Fruit fly (Drosophila melanogaster) S2 (cell line): ENCODE measurements around the gene Pino.
A peak's percentile ranks its signal among the peaks of the same experiment; 100 is the strongest.

Experiments
- CG8478 ChIP-seq: fragments of >200 bp; optimal IDR thresholded peaks from 2 replicates; lab custom pipeline; 2018
- CTCF ChIP-seq, 2 experiments: fragments of >200 bp; optimal IDR thresholded peaks; 2 replicates each; lab custom pipeline; 2018

Gene Pino

DNA sequence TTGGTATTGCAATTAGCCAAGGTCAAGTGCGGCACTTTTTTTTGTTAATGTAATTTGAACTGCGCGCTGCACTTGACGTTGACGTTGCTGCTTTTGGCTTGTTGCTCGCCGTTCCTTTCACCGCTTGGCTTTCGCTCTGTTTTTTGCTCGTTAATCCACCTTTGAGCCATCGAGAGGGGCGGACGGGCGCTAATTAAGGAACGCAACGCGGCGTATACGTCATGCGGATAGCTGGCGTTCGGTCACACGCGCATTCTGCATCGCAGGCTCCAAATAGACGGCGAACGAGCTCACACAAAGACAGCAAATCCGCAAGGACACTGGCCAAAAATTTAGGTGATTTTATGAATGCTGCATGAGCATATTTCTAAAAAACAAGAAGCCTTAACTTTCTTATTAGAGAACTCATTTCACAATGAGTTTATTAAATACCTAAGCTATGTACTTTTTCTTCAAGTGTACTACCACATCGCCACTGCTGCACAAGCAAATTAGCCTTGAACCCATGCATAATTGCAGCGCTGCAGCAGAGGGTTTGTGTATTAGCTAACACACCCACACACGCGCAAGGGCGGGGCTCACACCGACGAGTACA, 42.3 kb downstream of the Pino start:
- TF ChIP-seq CTCF (optimal IDR thresholded peaks at IDR 0.05; lab: Kevin White, UChicago) (no peak), CG8478 (lab: Kevin White, UChicago) (no peak)

DNA sequence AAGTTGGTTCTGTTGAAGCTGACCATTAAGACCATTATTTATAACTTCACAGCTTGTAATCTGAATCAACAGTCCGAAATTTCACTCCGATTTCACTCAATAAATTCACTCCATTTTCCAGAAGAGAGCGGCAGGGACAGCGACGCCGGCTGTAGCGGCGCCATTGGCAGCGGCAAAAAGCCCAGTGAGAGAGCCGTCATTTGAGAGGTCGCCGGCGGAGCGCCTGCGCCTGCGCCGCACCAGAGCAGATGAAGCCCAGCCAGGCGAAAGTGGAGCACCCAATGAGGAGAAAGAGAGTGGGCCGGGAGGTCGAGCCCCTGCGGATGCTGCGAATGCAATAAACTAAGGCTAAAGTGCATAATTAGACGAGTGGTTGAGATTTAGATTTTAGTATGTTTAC, 46.1 kb downstream of the Pino start:
- TF ChIP-seq CTCF (optimal IDR thresholded peaks at IDR 0.05; lab: Kevin White, UChicago) (no peak), CG8478 (lab: Kevin White, UChicago) (no peak)

DNA sequence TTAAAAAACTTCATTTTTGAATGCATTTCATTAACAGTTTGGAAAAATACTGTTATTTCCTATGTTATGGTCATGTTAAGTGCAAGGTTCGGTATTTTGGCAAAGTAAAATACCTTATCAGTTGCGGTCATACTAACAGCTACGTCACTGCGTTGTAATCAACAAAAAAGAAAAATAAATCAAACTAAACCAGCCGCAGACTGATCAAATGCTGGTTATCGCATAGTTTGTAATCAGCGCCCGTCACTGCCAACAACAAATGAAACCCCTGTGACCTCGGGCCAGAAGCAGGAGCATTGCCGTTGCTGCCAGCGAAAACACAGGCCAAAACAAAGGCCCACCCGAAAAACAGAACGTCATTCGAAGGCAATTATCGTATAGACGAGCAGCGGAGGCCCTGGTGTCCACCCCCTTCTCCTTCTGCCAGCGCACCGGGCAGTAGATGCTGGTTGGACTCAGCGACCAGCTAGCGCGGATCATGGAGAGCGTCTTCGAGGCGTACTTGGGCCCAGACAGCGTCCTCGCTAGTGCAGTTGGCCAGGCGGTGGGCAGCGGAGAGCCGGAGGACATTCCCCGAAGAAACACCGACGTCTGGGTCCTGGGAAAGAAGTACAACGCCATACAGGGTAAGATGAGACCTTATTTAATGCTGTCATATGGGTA, 47.8 kb downstream of the Pino start, which contains the start of gene Atg4a:
Atg4a (plus strand) TSS at position 110 of the 663 bp plus-strand sequence.
- TF ChIP-seq CTCF (optimal IDR thresholded peaks at IDR 0.05; lab: Kevin White, UChicago): no peak
- no peak for TF ChIP-seq CG8478 (lab: Kevin White, UChicago)

DNA sequence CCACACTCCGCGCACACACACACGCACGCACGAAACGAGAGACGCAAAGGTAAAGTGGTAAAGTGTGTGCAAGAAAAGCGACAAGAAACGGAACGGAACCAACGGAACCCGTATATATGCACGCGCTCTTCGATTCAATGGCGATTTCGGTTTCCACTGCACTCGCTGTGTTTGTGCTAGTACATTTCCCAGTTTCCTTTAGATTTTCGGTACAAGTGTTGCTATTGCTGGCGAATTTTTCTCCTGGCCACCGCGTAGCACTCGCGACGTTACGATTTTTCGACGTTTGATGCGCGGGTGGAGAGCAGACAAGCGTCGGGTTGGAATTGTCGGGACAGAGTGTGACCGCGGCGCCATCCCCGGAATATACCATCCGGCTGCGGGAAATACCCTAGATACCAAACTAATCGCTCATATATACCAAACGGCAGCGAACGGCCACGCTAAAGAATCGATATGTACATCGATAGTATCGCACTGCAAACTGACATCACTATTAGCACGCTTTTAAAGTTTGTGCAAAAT, 51.2 kb downstream of the Pino start, which contains the start of the genes S and ast:
S (minus strand) TSS at position 347 of the 525 bp plus-strand sequence.
ast (plus strand) TSS at position 480 of the 525 bp plus-strand sequence.
- TF ChIP-seq CG8478 (lab: Kevin White, UChicago): no peak
- TF ChIP-seq CTCF (optimal IDR thresholded peaks at IDR 0.05; lab: Kevin White, UChicago): peak; percentile 45 to 52

DNA sequence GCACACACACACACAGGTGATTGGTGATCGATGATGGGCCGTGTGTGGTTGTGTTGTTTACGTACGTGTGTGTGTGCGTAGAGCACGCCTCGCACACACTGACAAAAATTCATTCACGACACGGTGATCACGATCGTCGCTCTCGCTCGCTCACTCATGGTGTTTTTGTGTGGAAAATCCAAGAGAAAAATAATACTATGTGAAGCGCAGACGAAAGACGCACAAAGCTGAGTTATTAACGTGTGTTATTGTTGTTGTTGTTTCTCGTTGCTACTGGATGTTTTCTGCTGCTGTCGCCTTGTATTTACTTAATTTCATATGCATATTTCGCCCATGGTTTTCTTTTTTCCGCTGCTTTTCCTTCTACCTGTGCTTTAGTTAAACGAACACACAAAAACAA, 51.7 kb downstream of the Pino start:
- no peak for TF ChIP-seq CG8478 (lab: Kevin White, UChicago)
- no peak for TF ChIP-seq CTCF (optimal IDR thresholded peaks at IDR 0.05; lab: Kevin White, UChicago)

DNA sequence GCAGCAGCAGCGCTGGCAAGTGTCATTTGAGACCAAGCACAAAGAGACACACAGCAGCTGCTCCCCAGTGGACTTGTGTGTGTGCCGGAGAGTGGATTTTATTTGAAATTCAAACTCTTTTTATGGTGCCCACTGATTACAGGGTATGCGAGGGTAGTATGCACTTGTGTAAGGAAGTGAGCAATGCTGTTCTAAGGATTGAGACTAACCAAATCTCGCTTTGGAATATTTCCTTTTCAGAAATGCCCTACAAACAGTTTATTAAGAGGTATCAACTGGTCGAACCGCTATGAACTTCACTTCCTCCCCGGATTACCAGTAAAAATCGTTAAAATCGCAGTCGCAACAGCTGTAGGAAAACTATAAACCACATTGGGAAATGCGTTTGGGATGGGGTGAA, 53.0 kb downstream of the Pino start:
- TF ChIP-seq CG8478 (lab: Kevin White, UChicago) (no peak), CTCF (optimal IDR thresholded peaks at IDR 0.05; lab: Kevin White, UChicago) (no peak)

DNA sequence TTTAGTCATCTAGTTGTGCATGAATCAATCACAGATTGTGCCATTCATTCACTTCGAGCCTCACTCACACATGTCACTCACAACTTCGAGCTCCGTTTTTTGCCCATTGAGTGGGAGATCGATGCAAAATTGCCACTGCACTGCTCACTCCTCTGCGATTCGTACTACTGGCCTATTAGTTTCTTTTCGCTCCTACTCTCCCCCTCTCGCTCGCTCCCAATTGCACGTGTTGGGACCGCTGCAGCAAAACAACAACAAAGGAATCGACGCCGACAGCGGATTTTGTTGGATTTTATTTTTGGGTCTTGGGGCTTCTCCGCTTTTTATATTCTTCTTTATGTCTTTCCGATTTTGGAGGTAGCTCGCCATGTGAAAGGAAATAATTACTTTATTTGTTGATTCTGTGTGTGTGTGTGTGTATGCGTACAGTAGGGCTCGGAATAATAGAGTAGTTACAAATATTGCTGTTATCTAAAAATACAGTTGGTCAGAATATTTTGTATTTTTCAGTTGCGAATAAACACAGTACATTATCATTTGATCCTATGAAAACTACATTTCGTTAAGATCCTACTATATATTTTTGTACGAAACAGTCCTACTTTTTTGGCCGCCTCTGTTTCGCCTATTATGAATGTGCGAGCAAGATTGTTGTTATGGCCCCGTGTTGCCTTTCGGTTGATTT, 54.4 kb downstream of the Pino start:
- no peak for TF ChIP-seq CTCF (optimal IDR thresholded peaks at IDR 0.05; lab: Kevin White, UChicago)
- TF ChIP-seq CG8478 (lab: Kevin White, UChicago): no peak

DNA sequence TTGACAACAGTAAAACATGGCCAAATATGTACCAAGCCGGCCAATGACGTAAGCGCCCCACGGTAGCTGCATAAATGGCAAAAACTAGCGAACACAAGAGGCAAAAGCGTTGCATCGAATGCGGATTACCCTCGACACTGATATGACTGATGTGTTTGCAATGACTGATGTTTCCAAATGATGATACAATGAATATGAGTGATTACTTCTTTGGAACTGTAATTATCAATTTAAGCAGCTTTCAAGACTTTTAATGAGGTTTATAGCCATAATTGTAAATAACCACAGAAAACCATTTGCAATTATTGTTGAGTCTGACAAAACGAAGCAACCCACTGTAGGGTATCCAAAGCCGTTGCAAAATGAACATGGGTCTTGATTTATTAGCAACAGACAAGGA, 55.2 kb downstream of the Pino start:
- TF ChIP-seq CG8478 (lab: Kevin White, UChicago) (no peak), CTCF (optimal IDR thresholded peaks at IDR 0.05; lab: Kevin White, UChicago) (no peak)

DNA sequence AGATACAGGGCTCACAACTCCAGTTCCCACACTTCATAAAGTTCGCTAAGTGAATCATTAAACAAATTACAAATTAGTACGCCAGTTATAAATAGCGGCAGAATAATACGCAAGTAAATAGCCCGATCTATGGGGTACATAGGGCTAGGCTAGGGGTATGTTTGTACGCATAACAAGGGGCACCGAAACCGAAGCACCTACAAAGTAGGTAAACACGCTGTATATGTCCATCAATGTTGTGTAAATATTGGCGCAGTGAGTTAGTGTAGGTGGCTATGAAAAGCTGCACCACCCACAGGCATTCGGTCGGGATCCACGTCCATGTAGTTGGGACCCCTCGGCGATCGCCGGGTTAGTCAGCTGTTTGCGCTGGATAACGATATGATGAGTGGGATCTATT, 56.6 kb downstream of the Pino start:
- TF ChIP-seq CG8478 (lab: Kevin White, UChicago) (no peak), CTCF (optimal IDR thresholded peaks at IDR 0.05; lab: Kevin White, UChicago) (no peak)

DNA sequence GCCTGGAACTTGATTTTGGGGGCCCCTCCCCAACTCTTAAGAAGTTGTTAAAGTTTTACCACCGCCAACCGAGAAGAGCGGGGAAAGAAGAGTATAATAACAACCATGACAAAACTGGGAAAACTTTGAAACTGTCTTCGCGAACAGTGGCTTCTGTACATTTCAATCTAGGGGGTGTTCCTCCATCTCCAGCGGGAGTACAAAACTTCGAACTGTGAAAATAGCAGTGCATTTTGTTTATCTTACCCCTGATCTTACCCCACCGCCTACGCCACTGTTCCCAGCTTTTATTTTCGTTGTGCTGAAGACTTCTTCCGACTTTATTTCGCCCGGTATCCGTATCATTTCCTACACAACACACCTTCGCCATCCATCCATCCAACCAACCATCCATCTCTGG, 57.8 kb downstream of the Pino start:
- TF ChIP-seq CTCF (optimal IDR thresholded peaks at IDR 0.05; lab: Kevin White, UChicago): no peak
- no peak for TF ChIP-seq CG8478 (lab: Kevin White, UChicago)

DNA sequence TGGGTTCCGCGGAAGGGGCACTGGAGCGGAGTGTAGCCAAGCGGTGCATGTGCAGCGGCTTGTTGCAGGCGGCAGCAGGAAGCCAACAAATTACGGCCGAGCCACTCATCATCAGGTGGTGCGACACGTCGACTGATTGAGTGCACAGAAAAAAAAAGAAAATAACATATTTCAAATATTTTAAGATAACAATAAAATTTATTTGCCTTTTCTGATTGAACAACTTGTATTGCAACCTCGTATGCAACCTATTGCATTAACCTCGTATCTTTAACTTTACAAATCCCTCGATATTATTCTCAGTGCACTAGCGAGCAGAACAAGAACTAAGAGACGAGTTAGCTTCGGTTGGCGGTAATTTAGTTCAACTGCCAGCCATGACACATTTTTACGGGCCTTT, 58.4 kb downstream of the Pino start:
- TF ChIP-seq CTCF (optimal IDR thresholded peaks at IDR 0.05; lab: Kevin White, UChicago): no peak
- no peak for TF ChIP-seq CG8478 (lab: Kevin White, UChicago)

DNA sequence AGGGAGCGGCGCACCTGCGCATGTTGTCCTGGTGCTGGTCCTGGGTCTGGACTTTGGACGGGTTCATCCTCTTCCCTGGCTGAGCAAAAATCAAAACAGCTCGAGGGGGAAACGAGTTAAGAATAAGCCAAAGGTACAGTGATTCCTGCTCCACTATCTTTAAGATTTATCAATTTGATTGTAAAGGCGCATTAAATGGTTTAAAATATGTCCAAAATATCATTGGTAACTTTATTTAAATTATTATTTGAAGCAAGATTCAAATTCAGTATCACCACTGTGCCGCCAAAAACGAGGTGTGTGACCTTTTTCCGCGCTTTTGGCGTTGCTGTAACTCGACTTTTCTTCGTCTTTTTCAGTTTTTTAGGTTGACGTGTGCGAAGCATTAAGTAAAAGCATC, 59.3 kb downstream of the Pino start:
- TF ChIP-seq CTCF (optimal IDR thresholded peaks at IDR 0.05; lab: Kevin White, UChicago) (no peak), CG8478 (lab: Kevin White, UChicago) (no peak)

DNA sequence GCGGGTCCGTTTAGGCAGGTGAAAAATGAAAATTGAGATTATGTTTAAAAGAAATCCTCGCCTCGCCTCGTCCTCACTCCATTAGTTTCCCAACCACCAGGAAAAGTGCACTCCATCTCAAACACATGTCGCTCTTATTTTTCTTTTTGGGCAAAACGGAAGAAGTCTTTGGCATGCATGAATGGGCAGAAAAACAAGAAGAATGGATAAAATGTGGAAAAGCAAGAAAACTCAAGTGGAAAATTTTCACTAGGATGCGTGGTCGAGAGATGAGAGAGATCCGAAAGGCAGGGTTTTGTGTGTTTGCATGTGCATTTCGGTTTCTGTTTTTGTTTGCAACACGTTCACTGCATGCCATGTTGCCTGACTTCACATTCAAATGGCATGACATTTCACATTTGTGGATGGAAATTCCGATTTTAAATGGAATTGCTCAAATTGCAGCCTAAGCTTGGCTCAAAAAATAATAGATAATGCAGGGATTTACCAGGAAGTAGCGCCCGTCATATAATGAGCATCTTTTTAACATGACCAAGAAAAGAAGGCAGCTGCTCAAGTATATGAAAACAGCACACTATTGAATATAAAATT, 60.1 kb downstream of the Pino start:
- TF ChIP-seq CG8478 (lab: Kevin White, UChicago) (no peak), CTCF (optimal IDR thresholded peaks at IDR 0.05; lab: Kevin White, UChicago) (no peak)

DNA sequence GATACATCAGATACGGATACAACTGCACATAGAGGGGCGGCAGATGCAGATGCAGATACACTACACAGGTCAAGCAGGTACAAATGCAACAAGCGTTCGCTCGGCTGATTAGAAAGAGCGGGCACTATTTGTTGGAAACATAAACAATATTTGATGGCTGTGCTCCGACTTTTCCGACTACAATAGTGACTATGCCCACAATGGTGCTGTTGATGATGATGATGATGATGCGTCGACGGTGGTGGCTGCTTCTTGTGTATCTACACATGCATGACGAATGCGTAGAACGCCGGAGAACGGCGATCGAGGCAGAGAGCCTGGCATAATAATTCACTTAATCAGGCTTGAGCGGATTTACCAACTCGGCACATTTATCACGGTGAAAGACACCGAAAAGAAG, 60.7 kb downstream of the Pino start:
- TF ChIP-seq CTCF (optimal IDR thresholded peaks at IDR 0.05; lab: Kevin White, UChicago) (no peak), CG8478 (lab: Kevin White, UChicago) (no peak)

DNA sequence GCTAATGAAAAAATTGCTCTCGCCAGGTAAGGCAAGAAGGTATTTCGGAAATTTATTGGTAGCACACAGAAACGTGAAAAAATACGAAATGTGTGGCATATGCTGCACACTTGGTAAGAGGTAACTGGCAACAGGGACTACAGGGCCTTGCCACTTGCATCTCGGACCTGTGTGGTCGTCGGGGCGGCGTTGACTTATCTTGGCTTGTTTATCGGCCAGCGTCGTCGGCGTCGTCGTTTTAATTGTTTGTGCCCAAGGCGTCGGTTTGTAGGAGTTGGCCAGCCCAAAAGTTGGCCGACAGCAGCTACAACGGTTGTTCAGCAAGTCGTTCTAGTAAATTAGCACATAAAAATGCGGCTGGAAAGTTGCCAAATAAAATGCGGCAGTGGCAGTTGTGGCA, 62.4 kb downstream of the Pino start:
- no peak for TF ChIP-seq CTCF (optimal IDR thresholded peaks at IDR 0.05; lab: Kevin White, UChicago)
- no peak for TF ChIP-seq CG8478 (lab: Kevin White, UChicago)
